Worm (Caenorhabditis elegans): ENCODE results near the gene F26A1.1.

The F26A1.1 gene

DNA sequence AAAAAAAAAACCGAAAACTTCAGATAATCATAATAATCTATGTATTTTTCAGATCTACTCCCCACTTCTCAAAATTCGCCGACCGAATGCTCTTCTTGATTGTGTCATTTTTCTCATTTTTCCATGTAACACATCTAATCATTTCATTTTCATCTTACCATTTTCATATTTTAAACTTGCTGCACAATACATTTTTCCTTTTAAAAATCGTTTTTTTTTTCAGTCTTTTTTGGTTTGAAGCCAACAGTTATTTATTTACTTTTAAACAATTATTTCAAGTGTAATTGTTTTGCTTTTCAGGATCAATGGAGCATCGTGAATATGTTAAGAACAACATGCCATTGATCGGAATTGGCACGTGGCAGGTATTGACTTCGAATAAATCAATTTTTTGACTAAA is 8.7 kb downstream of the F26A1.1 start, which contains the start of gene C35D10.6:
Gene C35D10.6, plus strand, starts transcription at position 301 of the 400 bp plus-strand sequence.
- TF ChIP-seq sem-2 (GFP tag; optimal IDR thresholded peaks at IDR 0.05), result no peak
- TF ChIP-seq elt-1 (tag; optimal IDR thresholded peaks at IDR 0.05; ENCODE audit: borderline replicate concordance, insufficient read depth), result no peak
- no peak for TF ChIP-seq flh-1 (GFP tag; optimal IDR thresholded peaks at IDR 0.05)
- TF ChIP-seq sptf-1 (tag; optimal IDR thresholded peaks at IDR 0.05), result no peak
- TF ChIP-seq cnd-1 (tag; optimal IDR thresholded peaks at IDR 0.05), result no peak
- TF ChIP-seq bed-3 (GFP tag; optimal IDR thresholded peaks at IDR 0.05), result no peak
- TF ChIP-seq mep-1 (tag; optimal IDR thresholded peaks at IDR 0.05), result no peak
- TF ChIP-seq tbx-8 (GFP tag; optimal IDR thresholded peaks at IDR 0.05), result no peak
- no peak for TF ChIP-seq ztf-11 (tag; optimal IDR thresholded peaks at IDR 0.05)
- TF ChIP-seq ham-2 (GFP tag; optimal IDR thresholded peaks at IDR 0.05), result no peak
- TF ChIP-seq elt-3 (tag; optimal IDR thresholded peaks at IDR 0.05), result no peak
- TF ChIP-seq hlh-1 (tag; optimal IDR thresholded peaks at IDR 0.05), result no peak
- TF ChIP-seq nhr-2 (tag; optimal IDR thresholded peaks at IDR 0.05), result no peak
- TF ChIP-seq nhr-76 (tag; optimal IDR thresholded peaks at IDR 0.05), result no peak
- TF ChIP-seq M03D4.4 (tag; optimal IDR thresholded peaks at IDR 0.05), result no peak
- TF ChIP-seq blmp-1 (tag; optimal IDR thresholded peaks at IDR 0.05), result no peak
- TF ChIP-seq drap-1 (GFP tag; optimal IDR thresholded peaks at IDR 0.05), result no peak
- no peak for TF ChIP-seq snpc-4 (tag; optimal IDR thresholded peaks at IDR 0.05)

DNA sequence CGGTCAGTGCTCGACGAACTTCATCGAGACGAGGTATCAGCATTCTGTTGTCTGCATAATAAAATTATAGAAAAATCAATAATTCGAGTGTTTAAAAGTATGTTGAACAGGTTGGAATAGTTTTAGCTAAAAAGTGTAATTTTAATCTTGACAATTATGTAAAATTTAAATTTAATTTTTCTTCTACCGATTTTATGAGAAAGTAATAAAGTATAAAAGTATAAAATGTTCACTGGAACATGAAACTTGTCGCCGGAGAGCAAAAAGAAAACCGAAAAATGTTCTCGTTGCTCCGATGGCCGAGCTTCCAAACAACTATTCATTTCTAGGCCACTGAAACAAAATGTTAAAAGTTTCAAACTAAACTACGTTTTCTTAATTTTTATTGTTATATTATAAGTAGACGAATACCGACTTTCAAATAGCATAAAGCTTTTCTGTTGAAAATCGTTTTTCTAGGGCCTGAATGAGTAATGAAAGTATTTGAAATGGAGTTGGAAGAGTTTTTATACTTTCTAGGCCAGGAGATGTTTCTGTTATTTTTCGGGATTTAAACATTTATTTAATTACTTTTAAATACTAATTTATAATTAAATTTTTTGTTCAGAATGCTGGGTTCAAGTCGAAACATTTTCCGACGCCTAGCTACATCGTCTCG is 11.6 kb downstream of the F26A1.1 start, which contains the start of the genes C35D10.10 and C35D10.5:
Gene C35D10.10, minus strand, starts transcription at position 51 of the 658 bp plus-strand sequence.
Gene C35D10.5, plus strand, starts transcription at position 608 of the 658 bp plus-strand sequence.
- TF ChIP-seq mab-5 (tag; optimal IDR thresholded peaks at IDR 0.05) (no peak), flh-1 (GFP tag; optimal IDR thresholded peaks at IDR 0.05) (no peak), sptf-1 (tag; optimal IDR thresholded peaks at IDR 0.05) (no peak), bed-3 (GFP tag; optimal IDR thresholded peaks at IDR 0.05) (no peak), blmp-1 (tag; optimal IDR thresholded peaks at IDR 0.05) (no peak), drap-1 (GFP tag; optimal IDR thresholded peaks at IDR 0.05) (no peak), elt-1 (tag; optimal IDR thresholded peaks at IDR 0.05; ENCODE audit: borderline replicate concordance, insufficient read depth) (no peak)

DNA sequence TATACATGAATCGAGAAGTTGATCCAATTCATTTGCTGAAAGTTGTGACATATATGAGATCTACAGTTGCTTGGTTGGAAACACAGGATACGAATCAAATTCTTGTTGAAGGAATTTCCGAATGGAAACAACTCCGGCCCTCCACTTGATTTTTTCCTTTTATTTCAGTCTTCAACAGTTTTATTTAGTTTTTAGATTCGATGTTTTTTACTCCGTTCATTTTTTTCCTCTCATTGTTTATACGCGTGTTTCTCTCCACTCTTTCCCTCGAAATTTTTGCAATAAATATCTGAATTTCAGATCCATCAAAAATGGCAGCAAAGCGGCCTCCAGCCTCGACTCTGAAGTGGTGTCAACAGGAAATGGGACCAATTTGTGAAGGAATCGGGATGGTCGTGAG is 12.8 kb downstream of the F26A1.1 start, which contains the start of gene coq-8:
Gene coq-8, plus strand, starts transcription at position 301 of the 400 bp plus-strand sequence.
- TF ChIP-seq nhr-76 (tag; optimal IDR thresholded peaks at IDR 0.05) (no peak), blmp-1 (tag; optimal IDR thresholded peaks at IDR 0.05) (no peak), pha-4 (tag; optimal IDR thresholded peaks at IDR 0.05) (no peak), unc-120 (tag; optimal IDR thresholded peaks at IDR 0.05; ENCODE audit: poor library complexity, severe bottlenecking) (no peak), ham-2 (GFP tag; optimal IDR thresholded peaks at IDR 0.05) (no peak), nhr-28 (tag; optimal IDR thresholded peaks at IDR 0.05) (no peak), ceh-43 (GFP tag; optimal IDR thresholded peaks at IDR 0.05) (no peak), nhr-237 (tag; optimal IDR thresholded peaks at IDR 0.05) (no peak), drap-1 (GFP tag; optimal IDR thresholded peaks at IDR 0.05) (no peak), unc-39 (tag; optimal IDR thresholded peaks at IDR 0.05) (no peak), nhr-2 (tag; optimal IDR thresholded peaks at IDR 0.05) (no peak), flh-1 (GFP tag; optimal IDR thresholded peaks at IDR 0.05) (no peak), lin-32 (GFP tag; optimal IDR thresholded peaks at IDR 0.05) (no peak)

DNA sequence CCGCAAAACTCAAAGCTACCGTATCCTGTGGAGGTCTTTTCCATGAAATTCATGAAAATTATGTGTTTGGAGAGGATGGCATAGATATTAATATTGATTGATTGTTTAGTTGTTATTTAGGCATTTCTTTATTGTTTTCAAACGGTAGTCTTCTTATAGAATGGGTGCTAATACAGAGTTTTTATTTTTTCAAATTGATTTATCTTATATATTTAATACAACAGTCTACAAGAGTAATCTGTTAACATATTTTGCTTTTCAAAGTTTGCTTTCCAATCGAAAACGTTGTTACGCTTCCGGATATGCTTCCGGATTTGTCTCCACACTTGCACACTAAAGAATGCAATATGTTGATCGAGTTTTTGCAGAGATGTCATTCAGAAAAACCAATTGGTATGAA is 16.5 kb downstream of the F26A1.1 start, which contains the start of gene C35D10.17:
Gene C35D10.17, plus strand, starts transcription at position 301 of the 400 bp plus-strand sequence.
- TF ChIP-seq ces-1 (GFP tag; optimal IDR thresholded peaks at IDR 0.05), result no peak
- TF ChIP-seq unc-39 (tag; optimal IDR thresholded peaks at IDR 0.05), result no peak
- no peak for TF ChIP-seq snpc-4 (tag; optimal IDR thresholded peaks at IDR 0.05)
- no peak for TF ChIP-seq drap-1 (GFP tag; optimal IDR thresholded peaks at IDR 0.05)
- TF ChIP-seq ztf-11 (tag; optimal IDR thresholded peaks at IDR 0.05), result no peak
- no peak for TF ChIP-seq M03D4.4 (tag; optimal IDR thresholded peaks at IDR 0.05)
- no peak for TF ChIP-seq flh-1 (GFP tag; optimal IDR thresholded peaks at IDR 0.05)
- TF ChIP-seq elt-3 (tag; optimal IDR thresholded peaks at IDR 0.05), result no peak
- no peak for TF ChIP-seq ham-2 (GFP tag; optimal IDR thresholded peaks at IDR 0.05)
- TF ChIP-seq lin-13 (tag; optimal IDR thresholded peaks at IDR 0.05), result no peak
- no peak for TF ChIP-seq zip-8 (tag; optimal IDR thresholded peaks at IDR 0.05)
- TF ChIP-seq lsy-2 (tag; optimal IDR thresholded peaks at IDR 0.05), result no peak
- TF ChIP-seq ceh-83 (GFP tag; optimal IDR thresholded peaks at IDR 0.05), result no peak
- no peak for TF ChIP-seq ceh-43 (GFP tag; optimal IDR thresholded peaks at IDR 0.05)
- no peak for TF ChIP-seq cnd-1 (tag; optimal IDR thresholded peaks at IDR 0.05)
- no peak for TF ChIP-seq hlh-1 (tag; optimal IDR thresholded peaks at IDR 0.05)
- no peak for TF ChIP-seq pha-4 (tag; optimal IDR thresholded peaks at IDR 0.05)
- TF ChIP-seq lin-32 (GFP tag; optimal IDR thresholded peaks at IDR 0.05), result no peak
